Fruit fly (Drosophila melanogaster): ENCODE data around the gene pasi2.

The pasi2 gene

dm6 chr3R:9341189-9342012 lies 6.4 kb downstream of the pasi2 start:
- TF ChIP-seq CTCF (optimal IDR thresholded peaks at IDR 0.05) (no peak), CG8478 (optimal IDR thresholded peaks at IDR 0.05) (no peak)

- no peak for TF ChIP-seq CTCF (optimal IDR thresholded peaks at IDR 0.05)
- no peak for TF ChIP-seq CG8478 (optimal IDR thresholded peaks at IDR 0.05)
These were observed 7.4 kb downstream of the pasi2 start for dm6 chr3R:9342248-9342882.

dm6 chr3R:9343022-9343587 lies 8.1 kb downstream of the pasi2 start:
- TF ChIP-seq CG8478 (optimal IDR thresholded peaks at IDR 0.05) (no peak), CTCF (optimal IDR thresholded peaks at IDR 0.05) (no peak)

DNA sequence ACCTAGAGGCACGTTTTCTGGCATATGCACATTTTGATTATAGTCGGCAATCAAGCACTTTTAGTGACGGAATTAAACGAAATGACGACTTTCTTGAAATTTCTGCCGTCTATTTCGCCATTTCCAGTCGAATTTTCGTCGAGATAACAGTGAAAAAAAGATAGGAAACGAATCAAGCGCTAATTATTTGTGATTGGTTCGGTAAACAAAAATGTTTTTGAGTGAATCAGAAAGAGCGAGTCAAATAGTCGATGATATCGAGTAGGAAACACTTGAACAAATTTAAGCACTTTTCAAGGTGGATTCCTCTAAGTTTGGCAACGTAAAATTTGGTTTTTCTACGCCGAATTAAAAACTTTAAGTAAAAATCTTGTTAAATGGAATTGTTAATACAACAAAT lies 8.7 kb downstream of the pasi2 start:
- no peak for TF ChIP-seq CG8478 (optimal IDR thresholded peaks at IDR 0.05)
- TF ChIP-seq CTCF (optimal IDR thresholded peaks at IDR 0.05) = no peak

DNA sequence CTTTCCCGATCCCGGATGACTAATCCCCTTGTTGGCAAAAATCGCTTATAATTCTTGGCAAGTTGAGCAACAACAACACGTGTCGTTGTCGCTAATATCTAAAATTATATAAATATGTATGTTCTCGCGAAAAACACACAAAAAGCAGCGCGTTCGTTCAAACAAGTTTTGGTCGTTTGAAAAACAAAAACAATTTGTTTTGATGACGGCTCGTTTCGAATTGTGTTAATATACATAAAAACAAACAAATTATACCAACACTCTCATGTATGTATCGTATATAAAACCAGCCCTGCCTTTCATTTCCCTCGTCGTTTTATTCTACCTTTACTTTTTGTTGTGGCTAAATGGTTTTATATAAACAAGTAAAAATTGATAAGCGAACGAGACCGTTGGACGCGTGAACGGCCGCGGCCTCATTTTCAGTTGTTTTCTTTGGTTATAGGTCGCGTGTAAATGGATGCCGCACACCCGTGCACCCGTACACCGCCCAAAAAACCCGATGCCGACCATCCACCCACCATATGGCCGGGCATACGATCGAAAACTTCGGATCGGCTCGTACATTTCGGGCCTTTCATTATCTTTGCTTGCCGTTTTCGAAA lies 9.3 kb downstream of the pasi2 start:
- TF ChIP-seq CTCF (optimal IDR thresholded peaks at IDR 0.05) (no peak), CG8478 (optimal IDR thresholded peaks at IDR 0.05) (peak; percentile 6)

dm6 chr3R:9344791-9345208 lies 9.8 kb downstream of the pasi2 start:
- no peak for TF ChIP-seq CG8478 (optimal IDR thresholded peaks at IDR 0.05)
- TF ChIP-seq CTCF (optimal IDR thresholded peaks at IDR 0.05) = no peak

dm6 chr3R:9345904-9346303 lies 10.9 kb downstream of the pasi2 start:
- TF ChIP-seq CG8478 (optimal IDR thresholded peaks at IDR 0.05) = no peak
- no peak for TF ChIP-seq CTCF (optimal IDR thresholded peaks at IDR 0.05)

- TF ChIP-seq CTCF (optimal IDR thresholded peaks at IDR 0.05) (no peak), CG8478 (optimal IDR thresholded peaks at IDR 0.05) (no peak)
These were observed 11.6 kb downstream of the pasi2 start for dm6 chr3R:9346539-9346938.

dm6 chr3R:9347702-9348378 lies 12.9 kb downstream of the pasi2 start:
- TF ChIP-seq CTCF (optimal IDR thresholded peaks at IDR 0.05) = no peak
- no peak for TF ChIP-seq CG8478 (optimal IDR thresholded peaks at IDR 0.05)

- TF ChIP-seq CTCF (optimal IDR thresholded peaks at IDR 0.05) = no peak
- no peak for TF ChIP-seq CG8478 (optimal IDR thresholded peaks at IDR 0.05)
These were observed 13.4 kb downstream of the pasi2 start for dm6 chr3R:9348379-9348721.

dm6 chr3R:9349267-9349820 lies 14.4 kb downstream of the pasi2 start:
- no peak for TF ChIP-seq CTCF (optimal IDR thresholded peaks at IDR 0.05)
- no peak for TF ChIP-seq CG8478 (optimal IDR thresholded peaks at IDR 0.05)

- TF ChIP-seq CG8478 (optimal IDR thresholded peaks at IDR 0.05) (no peak), CTCF (optimal IDR thresholded peaks at IDR 0.05) (no peak)
These were observed 15.8 kb downstream of the pasi2 start for dm6 chr3R:9350561-9351379.

- TF ChIP-seq CTCF (optimal IDR thresholded peaks at IDR 0.05) = no peak
- no peak for TF ChIP-seq CG8478 (optimal IDR thresholded peaks at IDR 0.05)
These were observed 16.7 kb downstream of the pasi2 start for dm6 chr3R:9351415-9352379.

Measured in S2 (cell line).